Worm (Caenorhabditis elegans) whole organism, young adult: Measurements from ENCODE around the gene sur-5.

Source experiments
- B0336.3 ChIP-seq: fragments of 200-800 bp; sonication (Bioruptor generic); IDR thresholded peaks from 2 replicates; pipeline ENCODE4 v1.3.6; 2022; ENCODE audit warnings: missing genetic modification characterization, missing compliant biosample characterization
- F39B2.1 ChIP-seq: fragments of 200-800 bp; sonication (Bioruptor generic); IDR thresholded peaks from 2 replicates; pipeline ENCODE4 v1.3.6; 2022; ENCODE audit warnings: missing genetic modification reagents, missing genetic modification characterization, missing compliant biosample characterization
- nhr-90 ChIP-seq: sonication (generic microtip); optimal IDR thresholded peaks from 2 replicates; lab custom pipeline; 2016; ENCODE audit warnings: missing genotype, mild to moderate bottlenecking, missing genetic modification characterization, missing compliant biosample characterization

- TF ChIP-seq B0336.3 (GFP tag; lab: Robert Waterston, UW) (no peak), F39B2.1 (GFP tag; lab: Robert Waterston, UW) (no peak), nhr-90 (tag; lab: Kevin White, UChicago) (no peak)
These were observed 22.7 kb upstream of the sur-5 start for ce11 chrX:7328065-7328564.
